Worm (Caenorhabditis elegans): ENCODE measurements around the gene F58H1.3.

- TF ChIP-seq die-1 (tag; optimal IDR thresholded peaks at IDR 0.05) (no peak), ama-1 (optimal IDR thresholded peaks at IDR 0.05) (no peak), ama-1 (GFP tag; optimal IDR thresholded peaks at IDR 0.05) (no peak), nhr-179 (tag; optimal IDR thresholded peaks at IDR 0.05) (no peak), dpl-1 (GFP tag; optimal IDR thresholded peaks at IDR 0.05) (no peak), snpc-1.1 (tag; optimal IDR thresholded peaks at IDR 0.05; ENCODE audit: insufficient read depth) (no peak), him-1 (tag; optimal IDR thresholded peaks at IDR 0.05) (no peak), somi-1 (GFP tag; optimal IDR thresholded peaks at IDR 0.05) (no peak), zfh-2 (GFP tag; conservative IDR thresholded peaks at IDR 0.05) (no peak), pbrm-1 (GFP tag; IDR thresholded peaks at IDR 0.05) (no peak), Y53F4B.3 (GFP tag; IDR thresholded peaks at IDR 0.05) (no peak)
Observed at ce11 chrV:11975233-11975632, 41.5 kb downstream of the F58H1.3 start, which contains the start of gene cpr-1.
